Fruit fly (Drosophila melanogaster) whole organism, embryonic: Measurements from ENCODE around the gene Atg14.
A peak's percentile ranks its signal among the peaks of the same experiment; 100 is the strongest.

Experiments
- Adf1 ChIP-seq: fragments of 200-800 bp; sonication (Bioruptor generic); IDR thresholded peaks from 2 replicates; pipeline ENCODE4 v1.3.6; 2022; ENCODE audit warnings: missing biosample characterization, missing genetic modification characterization
- Asciz ChIP-seq: fragments of 200-800 bp; sonication (Bioruptor generic); optimal IDR thresholded peaks from 2 replicates; lab custom pipeline; 2017; ENCODE audit warnings: missing biosample characterization, mild to moderate bottlenecking, missing genetic modification characterization, missing genetic modification reagents
- B-H1 ChIP-seq: fragments of 200-800 bp; sonication (Bioruptor generic); IDR thresholded peaks from 3 replicates; pipeline ENCODE4 v1.3.6; 2022; ENCODE audit warnings: missing biosample characterization, missing genetic modification characterization
- CG11456 ChIP-seq: fragments of 200-800 bp; sonication (Bioruptor generic); IDR thresholded peaks from 3 replicates; pipeline ENCODE4 v1.3.6; 2022; ENCODE audit warnings: missing biosample characterization, missing genetic modification characterization
- CG12391 ChIP-seq: fragments of 200-800 bp; sonication (Bioruptor generic); optimal IDR thresholded peaks from 3 replicates; lab custom pipeline; 2018; ENCODE audit warnings: missing biosample characterization, mild to moderate bottlenecking, missing genetic modification characterization, moderate library complexity
- CG13424 ChIP-seq: fragments of 200-800 bp; sonication (Bioruptor generic); optimal IDR thresholded peaks from 2 replicates; lab custom pipeline; 2019; ENCODE audit warnings: missing biosample characterization, mild to moderate bottlenecking, missing genetic modification characterization, moderate library complexity
- CG14667 ChIP-seq: fragments of 200-800 bp; sonication (Bioruptor generic); IDR thresholded peaks from 2 replicates; pipeline ENCODE4 v1.3.6; 2022; ENCODE audit warnings: missing biosample characterization, missing genetic modification characterization
- CG15073 ChIP-seq: fragments of 200-800 bp; sonication (Bioruptor generic); optimal IDR thresholded peaks from 2 replicates; lab custom pipeline; 2016; ENCODE audit warnings: missing biosample characterization, missing genetic modification characterization
- CG16779 ChIP-seq: fragments of 200-800 bp; sonication (Bioruptor generic); IDR thresholded peaks from 2 replicates; pipeline ENCODE4 v1.3.6; 2022; ENCODE audit warnings: missing biosample characterization, missing genetic modification characterization
- CG17359 ChIP-seq: fragments of 200-800 bp; sonication (Bioruptor generic); optimal IDR thresholded peaks from 3 replicates; lab custom pipeline; 2018; ENCODE audit warnings: missing biosample characterization, mild to moderate bottlenecking, missing genetic modification characterization, moderate library complexity
- CG17361 ChIP-seq: fragments of 200-800 bp; sonication (Bioruptor generic); IDR thresholded peaks from 3 replicates; pipeline ENCODE4 v1.3.6; 2022; ENCODE audit warnings: missing biosample characterization, missing genetic modification characterization
- CG17912 ChIP-seq: fragments of 200-800 bp; sonication (Bioruptor generic); optimal IDR thresholded peaks from 2 replicates; lab custom pipeline; 2018; ENCODE audit warnings: missing biosample characterization, mild to moderate bottlenecking, missing genetic modification characterization
- CG18262 ChIP-seq: fragments of 200-800 bp; optimal IDR thresholded peaks from 3 replicates; lab custom pipeline; 2019; ENCODE audit warnings: missing biosample characterization, mild to moderate bottlenecking, missing genetic modification characterization, moderate library complexity
- CG18599 ChIP-seq: fragments of 200-800 bp; sonication (Bioruptor generic); optimal IDR thresholded peaks from 3 replicates; lab custom pipeline; 2017; ENCODE audit warnings: missing biosample characterization, missing genetic modification characterization, mild to moderate bottlenecking, moderate library complexity, missing genetic modification reagents
- CG30431 ChIP-seq: fragments of 200-800 bp; sonication (Bioruptor generic); optimal IDR thresholded peaks from 2 replicates; lab custom pipeline; 2017; ENCODE audit warnings: missing biosample characterization, missing genetic modification characterization
- CG32772 ChIP-seq: fragments of 200-800 bp; sonication (Bioruptor generic); IDR thresholded peaks from 2 replicates; pipeline ENCODE4 v1.3.6; 2022; ENCODE audit warnings: missing biosample characterization, missing genetic modification characterization
- CG33557 ChIP-seq: fragments of 200-800 bp; sonication (Bioruptor generic); optimal IDR thresholded peaks from 2 replicates; lab custom pipeline; 2019; ENCODE audit warnings: missing biosample characterization, mild to moderate bottlenecking, missing genetic modification characterization, moderate library complexity
- CG3838 ChIP-seq: fragments of 200-800 bp; sonication (Bioruptor generic); optimal IDR thresholded peaks from 3 replicates; lab custom pipeline; 2016; ENCODE audit warnings: missing biosample characterization, missing genetic modification characterization
- CG4282 ChIP-seq: fragments of 200-800 bp; sonication (Bioruptor generic); optimal IDR thresholded peaks from 2 replicates; lab custom pipeline; 2016; ENCODE audit warnings: missing biosample characterization, missing genetic modification characterization
- CG5180 ChIP-seq: fragments of 200-800 bp; sonication (Bioruptor generic); optimal IDR thresholded peaks from 3 replicates; lab custom pipeline; 2017; ENCODE audit warnings: missing biosample characterization, missing genetic modification characterization, mild to moderate bottlenecking, moderate library complexity, missing genetic modification reagents
- CG7372 ChIP-seq: fragments of 200-800 bp; sonication (Bioruptor generic); IDR thresholded peaks from 2 replicates; pipeline ENCODE4 v1.3.6; 2022; ENCODE audit warnings: missing biosample characterization, missing genetic modification characterization
- CG9727 ChIP-seq: fragments of 200-800 bp; sonication (Bioruptor generic); optimal IDR thresholded peaks from 3 replicates; lab custom pipeline; 2017; ENCODE audit warnings: missing biosample characterization, mild to moderate bottlenecking, missing genetic modification characterization
- CG9797 ChIP-seq: fragments of 200-800 bp; sonication (Bioruptor generic); optimal IDR thresholded peaks from 3 replicates; lab custom pipeline; 2018; ENCODE audit warnings: missing biosample characterization, mild to moderate bottlenecking, missing genetic modification characterization
- CG9876 ChIP-seq: fragments of 200-800 bp; sonication (Bioruptor generic); optimal IDR thresholded peaks from 2 replicates; lab custom pipeline; 2016; ENCODE audit warnings: missing biosample characterization, missing genetic modification characterization
- D19B ChIP-seq: fragments of 200-800 bp; sonication (Bioruptor generic); optimal IDR thresholded peaks from 2 replicates; lab custom pipeline; 2017; ENCODE audit warnings: missing biosample characterization, mild to moderate bottlenecking, missing genetic modification characterization
- Dip2 ChIP-seq: fragments of 200-800 bp; sonication (Bioruptor generic); IDR thresholded peaks from 2 replicates; pipeline ENCODE4 v1.3.6; 2022; ENCODE audit warnings: missing biosample characterization, missing genetic modification characterization
- E2f2 ChIP-seq: fragments of 200-800 bp; sonication (Bioruptor generic); IDR thresholded peaks from 2 replicates; pipeline ENCODE4 v1.3.6; 2022; ENCODE audit warnings: missing biosample characterization, missing genetic modification characterization
- Ets65A ChIP-seq: fragments of 200-800 bp; sonication (Bioruptor generic); peaks from one replicate; lab custom pipeline; 2016; ENCODE audit warnings: missing biosample characterization, missing genetic modification characterization
- H15 ChIP-seq: fragments of 200-800 bp; sonication (Bioruptor generic); IDR thresholded peaks from 3 replicates; pipeline ENCODE4 v1.3.6; 2022; ENCODE audit warnings: missing biosample characterization, missing genetic modification characterization
- Hey ChIP-seq: fragments of 200-800 bp; sonication (Bioruptor generic); optimal IDR thresholded peaks from 3 replicates; lab custom pipeline; 2018; ENCODE audit warnings: missing biosample characterization, mild to moderate bottlenecking, missing genetic modification characterization
- Meics ChIP-seq: fragments of 200-800 bp; sonication (Bioruptor generic); optimal IDR thresholded peaks from 2 replicates; lab custom pipeline; 2017; ENCODE audit warnings: missing biosample characterization, mild to moderate bottlenecking, missing genetic modification characterization
- Sox102F ChIP-seq: fragments of 200-800 bp; sonication (Bioruptor generic); optimal IDR thresholded peaks from 2 replicates; lab custom pipeline; 2018; ENCODE audit warnings: missing biosample characterization, mild to moderate bottlenecking, missing genetic modification characterization, moderate library complexity
- ase ChIP-seq: fragments of 200-800 bp; sonication (Bioruptor generic); IDR thresholded peaks from 3 replicates; pipeline ENCODE4 v1.3.6; 2022; ENCODE audit warnings: missing biosample characterization, missing genetic modification characterization
- bsh ChIP-seq, 2 experiments: fragments of 200-800 bp; sonication (Bioruptor generic); optimal IDR thresholded peaks; 2 replicates each; lab custom pipeline; 2017 to 2018; ENCODE audit warnings: mild to moderate bottlenecking in 2 of 2, missing biosample characterization in 2 of 2, missing genetic modification characterization in 2 of 2, moderate library complexity in 1 of 2
- ems ChIP-seq: fragments of 200-800 bp; sonication (Bioruptor generic); optimal IDR thresholded peaks from 3 replicates; lab custom pipeline; 2016; ENCODE audit warnings: missing biosample characterization, missing genetic modification characterization
- gcm2 ChIP-seq: fragments of 200-800 bp; sonication (Bioruptor generic); optimal IDR thresholded peaks from 2 replicates; lab custom pipeline; 2016; ENCODE audit warnings: missing biosample characterization, missing genetic modification characterization
- insv ChIP-seq, 2 experiments: fragments of 200-800 bp; sonication (Bioruptor generic); optimal IDR thresholded peaks; 3 replicates each; lab custom pipeline; 2016 to 2018; ENCODE audit warnings: missing biosample characterization in 2 of 2, missing genetic modification characterization in 2 of 2
- lab ChIP-seq: fragments of 200-800 bp; sonication (Bioruptor generic); optimal IDR thresholded peaks from 3 replicates; lab custom pipeline; 2017; ENCODE audit warnings: missing biosample characterization, missing genetic modification characterization, mild to moderate bottlenecking, moderate library complexity, missing genetic modification reagents
- lov ChIP-seq, 2 experiments: fragments of 200-800 bp in 1 of 2; fragments of >200 bp in 1 of 2; sonication (Bioruptor generic) in 1 of 2; IDR thresholded peaks in 1 of 2; optimal IDR thresholded peaks in 1 of 2; 2 replicates in 1 of 2; 3 replicates in 1 of 2; pipeline versions ENCODE4 v1.3.6 to Lab custom; 2017 to 2022; ENCODE audit warnings: missing biosample characterization in 1 of 2, missing genetic modification characterization in 1 of 2
- pan ChIP-seq, 4 experiments: fragments of >200 bp in 3 of 4; fragments of 200-800 bp in 1 of 4; sonication (Bioruptor generic) in 1 of 4; optimal IDR thresholded peaks in 3 of 4; IDR thresholded peaks in 1 of 4; 2 replicates each; pipeline versions ENCODE4 v1.3.6 to Lab custom; 2017 to 2022; ENCODE audit warnings: missing biosample characterization in 2 of 4, missing genetic modification characterization in 2 of 4, mixed read lengths in 1 of 4
- pita ChIP-seq: fragments of 200-800 bp; sonication (Bioruptor generic); optimal IDR thresholded peaks from 2 replicates; lab custom pipeline; 2017; ENCODE audit warnings: missing biosample characterization, mild to moderate bottlenecking, missing genetic modification characterization
- sim ChIP-seq: fragments of 200-800 bp; sonication (Bioruptor generic); IDR thresholded peaks from 2 replicates; pipeline ENCODE4 v1.3.6; 2022; ENCODE audit warnings: missing biosample characterization, missing genetic modification characterization
- slou ChIP-seq: fragments of 200-800 bp; sonication (Bioruptor generic); optimal IDR thresholded peaks from 3 replicates; lab custom pipeline; 2016; ENCODE audit warnings: missing biosample characterization, missing genetic modification characterization
- sna ChIP-seq: fragments of 200-800 bp; sonication (Bioruptor generic); IDR thresholded peaks from 2 replicates; pipeline ENCODE4 v1.3.6; 2022; ENCODE audit warnings: missing biosample characterization, missing genetic modification characterization; ENCODE audit not compliant: partially characterized antibody
- ssp ChIP-seq: fragments of 200-800 bp; sonication (Bioruptor generic); IDR thresholded peaks from 2 replicates; pipeline ENCODE4 v1.3.6; 2022; ENCODE audit warnings: missing biosample characterization, missing genetic modification characterization
- toy ChIP-seq: fragments of 200-800 bp; sonication (Bioruptor generic); IDR thresholded peaks from 2 replicates; pipeline ENCODE4 v1.3.6; 2022; ENCODE audit warnings: missing biosample characterization, missing genetic modification characterization
- trh ChIP-seq: fragments of 200-800 bp; sonication (Bioruptor generic); optimal IDR thresholded peaks from 2 replicates; lab custom pipeline; 2016; ENCODE audit warnings: missing biosample characterization, missing genetic modification characterization
- z ChIP-seq: fragments of 200-800 bp; sonication (Bioruptor generic); IDR thresholded peaks from 3 replicates; pipeline ENCODE4 v1.3.6; 2022; ENCODE audit warnings: missing biosample characterization, missing genetic modification characterization
- zen ChIP-seq: fragments of 200-800 bp; sonication (Bioruptor generic); optimal IDR thresholded peaks from 3 replicates; lab custom pipeline; 2018; ENCODE audit warnings: missing biosample characterization, mild to moderate bottlenecking, missing genetic modification characterization, moderate library complexity

Gene Atg14

DNA sequence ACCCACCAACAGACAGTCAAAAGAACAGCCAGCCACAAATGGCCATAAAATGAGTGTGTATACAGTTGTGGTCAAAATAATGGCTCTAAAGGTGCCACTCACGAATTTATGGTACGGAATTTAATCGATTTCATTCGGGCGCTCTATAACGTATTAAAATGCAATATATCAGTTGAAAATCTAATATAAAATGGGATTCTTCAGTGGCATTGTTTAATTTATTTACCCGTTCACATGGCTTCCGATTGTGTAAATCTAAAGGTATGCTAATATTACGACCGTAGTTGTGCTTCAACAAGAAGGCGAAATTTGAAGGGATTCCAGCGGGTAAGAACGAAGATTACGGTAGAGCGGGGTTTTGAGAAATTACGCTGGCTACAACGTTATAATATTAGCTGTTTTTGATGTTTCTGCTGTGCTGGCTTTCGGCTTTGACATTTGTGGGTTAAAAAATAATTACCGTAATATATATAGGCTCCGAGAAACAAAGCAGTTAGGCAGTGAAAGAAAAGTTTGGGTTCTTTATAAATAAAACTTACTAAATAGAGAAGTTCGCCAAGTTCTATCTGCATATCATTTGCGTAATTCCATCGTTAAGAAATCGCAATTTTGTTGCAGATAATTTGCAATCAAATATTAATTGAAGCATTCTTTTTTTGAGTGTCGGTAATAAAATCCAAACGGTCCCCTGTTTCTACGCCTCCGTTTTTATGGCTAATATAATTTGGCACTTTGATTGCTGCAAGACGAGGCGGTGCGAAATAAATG, 40.4 kb upstream of the Atg14 start:
- TF ChIP-seq H15 (GFP tag; lab: Robert Waterston, UW), result no peak
- TF ChIP-seq insv (GFP tag; optimal IDR thresholded peaks at IDR 0.05; lab: Kevin White, UChicago), result no peak
- no peak for TF ChIP-seq lov (optimal IDR thresholded peaks at IDR 0.05; lab: Kevin White, UChicago)
- TF ChIP-seq lov (GFP tag; IDR thresholded peaks at IDR 0.05; lab: Robert Waterston, UW), result no peak
- TF ChIP-seq CG5180 (GFP tag; lab: Kevin White, UChicago), result no peak
- TF ChIP-seq CG11456, result no peak
- TF ChIP-seq CG3838 (GFP tag; lab: Kevin White, UChicago), result no peak
- no peak for TF ChIP-seq CG4282
- no peak for TF ChIP-seq Adf1 (GFP tag; lab: Robert Waterston, UW)
- TF ChIP-seq sim (GFP tag; lab: Robert Waterston, UW), result no peak
- TF ChIP-seq CG17912 (GFP tag; lab: Kevin White, UChicago), result no peak
- no peak for TF ChIP-seq CG14667
- no peak for TF ChIP-seq CG17359
- TF ChIP-seq CG13424 (tag; lab: Kevin White, UChicago), result no peak
- TF ChIP-seq ssp (GFP tag; lab: Robert Waterston, UW), result no peak
- no peak for TF ChIP-seq Hey (tag; lab: Kevin White, UChicago)
- no peak for TF ChIP-seq z (GFP tag; lab: Robert Waterston, UW)
- no peak for TF ChIP-seq Dip2
- no peak for TF ChIP-seq toy (GFP tag; lab: Robert Waterston, UW)
- no peak for TF ChIP-seq pan (optimal IDR thresholded peaks at IDR 0.05; lab: Kevin White, UChicago)
- TF ChIP-seq pan (GFP tag; optimal IDR thresholded peaks at IDR 0.05 in 1 of 2, IDR thresholded peaks at IDR 0.05 in 1 of 2), result peak in 1 of 2 experiments; percentile 16
- TF ChIP-seq ems (GFP tag; lab: Kevin White, UChicago), result no peak
- TF ChIP-seq Ets65A (GFP tag; lab: Kevin White, UChicago), result peak; percentile 77
- TF ChIP-seq trh (GFP tag; lab: Kevin White, UChicago), result no peak
- TF ChIP-seq B-H1 (GFP tag; lab: Robert Waterston, UW), result no peak
- TF ChIP-seq CG15073, result no peak
- TF ChIP-seq Meics (GFP tag; lab: Kevin White, UChicago), result peak; percentile 20
- peak; percentile 34 for TF ChIP-seq Sox102F
- TF ChIP-seq CG9727 (GFP tag; lab: Kevin White, UChicago), result peak; percentile 22
- no peak for TF ChIP-seq pita (GFP tag; lab: Kevin White, UChicago)
- TF ChIP-seq CG18599 (GFP tag; lab: Kevin White, UChicago), result peak; percentile 73
- no peak for TF ChIP-seq ase (GFP tag; lab: Robert Waterston, UW)
- no peak for TF ChIP-seq CG16779 (GFP tag; lab: Robert Waterston, UW)
- TF ChIP-seq slou (GFP tag; lab: Kevin White, UChicago), result no peak
- no peak for TF ChIP-seq zen
- no peak for TF ChIP-seq CG32772 (GFP tag; lab: Robert Waterston, UW)
- TF ChIP-seq bsh (GFP tag; optimal IDR thresholded peaks at IDR 0.05; lab: Kevin White, UChicago), result peak in 1 of 2 experiments; percentile 4
- no peak for TF ChIP-seq E2f2 (GFP tag; lab: Robert Waterston, UW)
- no peak for TF ChIP-seq CG18262 (tag; lab: Kevin White, UChicago)
- TF ChIP-seq D19B (GFP tag; lab: Kevin White, UChicago), result no peak
- no peak for TF ChIP-seq CG30431
- TF ChIP-seq CG7372 (GFP tag; lab: Robert Waterston, UW), result no peak
- peak; percentile 31 for TF ChIP-seq lab (GFP tag; lab: Kevin White, UChicago)
- no peak for TF ChIP-seq CG17361
- TF ChIP-seq CG33557, result no peak
- TF ChIP-seq CG12391 (tag; lab: Kevin White, UChicago), result peak; percentile 13
- TF ChIP-seq sna (GFP tag; lab: Robert Waterston, UW), result no peak
- no peak for TF ChIP-seq CG9876 (GFP tag; lab: Kevin White, UChicago)
- TF ChIP-seq gcm2, result no peak
- no peak for TF ChIP-seq CG9797
- TF ChIP-seq Asciz, result no peak
